Fruit fly (Drosophila melanogaster) whole organism, wandering third instar larva: Measurements from ENCODE around the gene emc.

Experiments
- CrebA ChIP-seq: fragments of 200-800 bp; sonication (Bioruptor generic); optimal IDR thresholded peaks from 2 replicates; lab custom pipeline; 2016; ENCODE audit warnings: missing biosample characterization, mild to moderate bottlenecking, missing genetic modification characterization, borderline replicate concordance
- HLH106 ChIP-seq: fragments of 200-800 bp; optimal IDR thresholded peaks from 3 replicates; lab custom pipeline; 2019; ENCODE audit warnings: missing biosample characterization, mild to moderate bottlenecking, missing genetic modification characterization, moderate library complexity
- Hr78 ChIP-seq: fragments of >200 bp; optimal IDR thresholded peaks from 2 replicates; lab custom pipeline; 2017; ENCODE audit warnings: missing biosample characterization, missing genetic modification characterization
- Jra ChIP-seq: sonication (Bioruptor generic); optimal IDR thresholded peaks from 2 replicates; lab custom pipeline; 2016; ENCODE audit warnings: missing biosample characterization, missing genetic modification characterization
- br ChIP-seq: fragments of 200-800 bp; sonication (Bioruptor generic); optimal IDR thresholded peaks from 2 replicates; lab custom pipeline; 2016; ENCODE audit warnings: missing biosample characterization, missing genetic modification characterization
- foxo ChIP-seq, 2 experiments: fragments of 200-800 bp; sonication (Bioruptor generic); optimal IDR thresholded peaks; 2 replicates in 1 of 2; 3 replicates in 1 of 2; lab custom pipeline; 2016 to 2017; ENCODE audit warnings: missing biosample characterization in 2 of 2, missing genetic modification characterization in 2 of 2
- rgr ChIP-seq: fragments of 200-800 bp; sonication (Bioruptor generic); optimal IDR thresholded peaks from 3 replicates; lab custom pipeline; 2016; ENCODE audit warnings: missing biosample characterization, mild to moderate bottlenecking, missing genetic modification characterization
- usp ChIP-seq: fragments of >200 bp; optimal IDR thresholded peaks from 2 replicates; lab custom pipeline; 2017; ENCODE audit warnings: missing biosample characterization, missing genetic modification characterization

DNA sequence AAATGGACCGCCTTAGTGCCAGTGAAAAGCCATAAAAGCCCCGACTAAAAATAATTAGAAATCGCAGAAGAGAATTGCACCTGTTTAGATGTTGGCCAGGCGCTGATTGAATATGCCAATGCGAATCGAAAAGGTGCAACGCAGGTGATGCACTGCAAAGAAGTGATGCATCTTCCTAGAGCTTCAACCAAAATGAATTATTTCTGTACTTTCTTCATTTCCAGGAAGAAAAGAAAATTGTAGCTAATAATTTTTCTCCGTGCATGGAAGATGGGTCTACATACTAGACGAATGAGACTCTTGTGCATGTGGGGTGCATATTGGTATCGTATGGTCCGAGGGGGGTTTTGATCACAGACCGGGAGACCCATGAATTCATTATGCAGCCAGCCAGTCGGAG, 39.8 kb downstream of the emc start:
- TF ChIP-seq foxo (GFP tag; optimal IDR thresholded peaks at IDR 0.05; lab: Kevin White, UChicago) (no peak), Hr78 (GFP tag; lab: Kevin White, UChicago) (no peak), usp (GFP tag; lab: Kevin White, UChicago) (no peak), rgr (no peak), Jra (GFP tag; lab: Kevin White, UChicago) (no peak), br (GFP tag; lab: Kevin White, UChicago) (no peak), CrebA (no peak), HLH106 (tag; lab: Kevin White, UChicago) (no peak)
